Worm (Caenorhabditis elegans): Measurements from ENCODE around the gene wsp-1.
A peak's percentile ranks its signal among the peaks of the same experiment; 100 is the strongest.

DNA sequence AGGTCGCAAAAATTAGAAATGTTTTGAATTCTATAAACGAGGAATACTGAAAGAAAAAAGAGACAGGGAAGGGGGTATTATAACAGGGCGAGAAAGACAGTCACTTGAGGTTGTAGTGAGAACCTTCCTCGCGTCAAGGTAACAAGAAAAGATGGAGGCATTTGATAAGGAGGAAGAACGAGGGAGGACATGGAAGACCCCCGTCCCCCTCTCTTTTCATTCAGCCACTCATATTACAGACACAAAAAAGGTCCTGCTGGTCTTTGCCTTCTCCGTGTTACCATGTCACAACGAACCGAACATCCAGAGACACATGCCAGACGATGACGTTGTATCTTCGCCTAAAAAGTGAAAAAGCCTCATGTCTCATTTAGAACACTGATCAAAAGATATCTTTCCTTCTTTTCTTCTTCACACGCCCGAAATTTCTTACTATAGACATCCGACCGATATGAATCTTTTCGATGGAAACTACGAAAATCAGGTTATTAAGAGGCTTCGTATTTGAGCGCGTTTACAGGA is 42.6 kb upstream of the wsp-1 start:
- TF ChIP-seq sup-37 (GFP tag; optimal IDR thresholded peaks at IDR 0.05) (no peak), efl-1 (optimal IDR thresholded peaks at IDR 0.05) (no peak), efl-1 (GFP tag; optimal IDR thresholded peaks at IDR 0.05 in 1 of 2) (peak in 1 of 2 experiments; percentile 88), lin-13 (GFP tag; optimal IDR thresholded peaks at IDR 0.05) (no peak), ceh-8 (GFP tag; optimal IDR thresholded peaks at IDR 0.05) (no peak), ceh-88 (GFP tag; IDR thresholded peaks at IDR 0.05) (no peak), dsc-1 (tag; optimal IDR thresholded peaks at IDR 0.05) (no peak), nhr-237 (tag; optimal IDR thresholded peaks at IDR 0.05) (no peak), ama-1 (optimal IDR thresholded peaks at IDR 0.05) (no peak), isw-1 (GFP tag; IDR thresholded peaks at IDR 0.05) (no peak)
